Worm (Caenorhabditis elegans) whole organism, L1 larva: ENCODE results near the gene ZK262.8.

Experiments used
- lin-13 ChIP-seq: fragments of 150-350 bp; optimal IDR thresholded peaks from 2 replicates; lab custom pipeline; 2014; ENCODE audit warnings: missing biosample characterization, missing genetic modification reagents, missing genetic modification characterization
- zag-1 ChIP-seq: fragments of 150-350 bp; optimal IDR thresholded peaks from 2 replicates; lab custom pipeline; 2014; ENCODE audit warnings: missing biosample characterization, missing genetic modification characterization

DNA sequence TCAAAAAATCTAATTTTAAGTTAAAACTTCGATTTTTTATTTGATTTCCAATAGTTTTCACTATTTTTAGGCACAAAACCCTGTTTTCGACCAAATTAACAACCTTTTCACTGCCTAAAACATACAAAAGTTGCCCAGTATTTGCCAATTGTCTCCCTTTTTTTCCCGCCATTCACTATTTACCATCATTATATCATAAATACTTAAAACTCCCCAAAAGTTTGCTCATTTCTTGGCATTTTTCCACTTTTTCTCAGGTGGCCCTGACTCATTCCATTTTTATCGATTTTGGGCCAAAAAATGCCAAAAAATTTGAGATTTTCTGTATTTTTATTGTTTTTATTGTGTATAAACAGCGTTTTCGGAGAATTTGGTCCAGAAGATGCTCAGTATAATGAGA is 24.1 kb upstream of the ZK262.8 start, which contains the start of gene txt-8:
- TF ChIP-seq lin-13 = no peak
- TF ChIP-seq zag-1 (tag; lab: Kevin White, UChicago) = no peak
